Worm (Caenorhabditis elegans): ENCODE measurements around the gene cest-1.1.

- TF ChIP-seq nhr-237 (tag; optimal IDR thresholded peaks at IDR 0.05) (no peak), lin-39 (tag; optimal IDR thresholded peaks at IDR 0.05) (no peak), ZK546.5 (tag; optimal IDR thresholded peaks at IDR 0.05) (no peak)
Observed at ce11 chrV:14139252-14140100, 27.1 kb downstream of the cest-1.1 start.

All from whole organism, L2 larva.